Worm (Caenorhabditis elegans) whole organism, midembryonic: Measurements from ENCODE around the gene gpdh-2.

ENCODE experiments used
- T22C8.4 ChIP-seq: fragments of 200-800 bp; sonication (Bioruptor generic); IDR thresholded peaks from 2 replicates; pipeline ENCODE4 v1.3.6; 2022; ENCODE audit warnings: missing genetic modification characterization, missing compliant biosample characterization
- cog-1 ChIP-seq: sonication (generic microtip); optimal IDR thresholded peaks from 2 replicates; lab custom pipeline; 2016; ENCODE audit warnings: missing genetic modification characterization, missing compliant biosample characterization
- flt-1 ChIP-seq: fragments of 200-800 bp; sonication (Bioruptor generic); IDR thresholded peaks from 2 replicates; pipeline ENCODE4 v1.3.6; 2022; ENCODE audit warnings: missing genetic modification characterization, missing compliant biosample characterization
- klf-2 ChIP-seq: fragments of 200-800 bp; sonication (Bioruptor generic); conservative IDR thresholded peaks from 2 replicates; pipeline ENCODE4 v1.3.6; 2022; ENCODE audit warnings: missing genetic modification reagents, missing genetic modification characterization, missing compliant biosample characterization
- med-1 ChIP-seq: sonication (generic microtip); optimal IDR thresholded peaks from 2 replicates; lab custom pipeline; 2017; ENCODE audit warnings: missing genetic modification characterization, mild to moderate bottlenecking, missing compliant biosample characterization, antibody characterized with exemption, missing genetic modification reagents; ENCODE audit not compliant: insufficient read depth
- ref-1 ChIP-seq: fragments of 200-800 bp; sonication (Bioruptor generic); conservative IDR thresholded peaks from 2 replicates; pipeline ENCODE4 v1.3.6; 2022; ENCODE audit warnings: missing genetic modification reagents, missing genetic modification characterization, missing compliant biosample characterization
- tab-1 ChIP-seq: fragments of 200-800 bp; sonication (Bioruptor generic); IDR thresholded peaks from 2 replicates; pipeline ENCODE4 v1.3.6; 2022; ENCODE audit warnings: missing genetic modification characterization, missing compliant biosample characterization
- ztf-23 ChIP-seq: fragments of 200-800 bp; sonication (Bioruptor generic); IDR thresholded peaks from 2 replicates; pipeline ENCODE4 v1.3.6; 2022; ENCODE audit warnings: missing genetic modification reagents, missing genetic modification characterization, missing compliant biosample characterization
- ztf-29 ChIP-seq: fragments of 200-800 bp; sonication (Bioruptor generic); IDR thresholded peaks from 2 replicates; pipeline ENCODE4 v1.3.6; 2022; ENCODE audit warnings: missing genetic modification reagents, missing genetic modification characterization, missing compliant biosample characterization

The gpdh-2 gene

DNA sequence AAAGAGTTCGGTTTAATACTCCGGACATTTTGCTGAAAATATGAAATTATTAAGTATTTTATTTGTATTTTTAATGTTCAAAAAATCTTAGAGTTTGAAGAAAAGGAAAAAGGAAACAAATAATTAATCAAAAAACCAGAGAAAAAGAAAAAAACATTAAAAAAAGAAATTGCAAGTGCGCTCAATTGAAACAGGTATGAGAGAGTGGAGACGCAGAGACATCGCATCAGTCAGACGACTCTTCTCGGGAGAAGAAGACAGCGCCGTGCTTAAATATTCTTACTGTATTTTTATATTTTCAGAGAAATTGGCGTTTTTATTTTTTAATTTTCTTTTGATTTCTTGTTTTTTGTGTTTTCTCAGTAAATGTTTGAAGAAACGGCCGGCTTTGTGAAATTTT lies 10.9 kb downstream of the gpdh-2 start, which contains the start of gene mrpl-36:
Gene mrpl-36, minus strand, starts transcription at position 34 of the 400 bp plus-strand sequence.
- no peak for TF ChIP-seq ref-1 (GFP tag; lab: Robert Waterston, UW)
- no peak for TF ChIP-seq klf-2 (GFP tag; lab: Robert Waterston, UW)
- no peak for TF ChIP-seq ztf-29 (GFP tag; lab: Robert Waterston, UW)
- TF ChIP-seq T22C8.4: no peak
- TF ChIP-seq cog-1: no peak
- TF ChIP-seq ztf-23 (GFP tag; lab: Robert Waterston, UW): no peak
- no peak for TF ChIP-seq med-1 (GFP tag; lab: Kevin White, UChicago)
- no peak for TF ChIP-seq flt-1 (GFP tag; lab: Robert Waterston, UW)
- TF ChIP-seq tab-1 (GFP tag; lab: Robert Waterston, UW): no peak

DNA sequence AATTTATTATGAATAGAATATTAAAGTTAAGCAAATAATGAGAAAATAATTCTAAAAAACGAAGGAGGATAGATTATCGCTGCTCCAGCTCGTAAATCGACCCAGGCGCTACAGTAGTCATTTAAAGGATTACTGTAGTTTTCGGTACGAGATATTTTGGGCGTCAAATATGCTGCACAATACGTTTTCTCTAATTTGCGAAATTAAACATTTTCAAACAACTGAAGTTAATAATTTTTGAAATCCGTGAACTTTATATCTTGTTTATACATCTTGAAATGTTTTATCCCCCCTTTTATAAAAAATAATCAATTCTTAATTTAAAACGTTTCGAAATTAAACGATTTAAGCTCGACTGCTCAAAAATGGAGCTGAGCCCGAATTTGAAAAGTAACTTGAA lies 12.9 kb downstream of the gpdh-2 start, which contains the start of gene K11H3.2:
Gene K11H3.2, plus strand, starts transcription at position 301 of the 400 bp plus-strand sequence.
- no peak for TF ChIP-seq ref-1 (GFP tag; lab: Robert Waterston, UW)
- TF ChIP-seq klf-2 (GFP tag; lab: Robert Waterston, UW): no peak
- no peak for TF ChIP-seq ztf-23 (GFP tag; lab: Robert Waterston, UW)
- TF ChIP-seq cog-1: no peak
- TF ChIP-seq tab-1 (GFP tag; lab: Robert Waterston, UW): no peak
- TF ChIP-seq ztf-29 (GFP tag; lab: Robert Waterston, UW): no peak
- TF ChIP-seq med-1 (GFP tag; lab: Kevin White, UChicago): no peak
- TF ChIP-seq T22C8.4: no peak
- no peak for TF ChIP-seq flt-1 (GFP tag; lab: Robert Waterston, UW)

DNA sequence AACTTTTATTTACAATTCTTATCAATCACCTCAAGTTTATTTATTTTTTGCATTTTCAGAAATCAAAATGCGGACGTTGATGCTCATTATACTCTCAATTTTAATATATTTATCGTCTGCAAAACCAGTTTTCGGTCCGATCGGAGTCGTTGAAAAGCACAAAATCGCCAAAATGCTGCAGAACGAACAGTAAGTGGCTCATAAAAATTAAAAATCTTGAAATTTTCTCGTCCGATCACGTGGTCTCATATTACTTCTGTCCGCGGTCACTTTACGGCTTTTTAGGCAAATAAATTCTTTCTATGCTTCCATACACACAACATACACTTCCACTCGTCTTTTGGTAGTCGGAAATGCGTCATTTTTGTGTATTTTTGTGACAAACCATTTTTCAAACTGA lies 15.3 kb downstream of the gpdh-2 start, which contains the start of gene K11H3.5:
Gene K11H3.5, plus strand, starts transcription at position 54 of the 400 bp plus-strand sequence.
- TF ChIP-seq T22C8.4: no peak
- no peak for TF ChIP-seq tab-1 (GFP tag; lab: Robert Waterston, UW)
- no peak for TF ChIP-seq ztf-29 (GFP tag; lab: Robert Waterston, UW)
- TF ChIP-seq ref-1 (GFP tag; lab: Robert Waterston, UW): no peak
- TF ChIP-seq med-1 (GFP tag; lab: Kevin White, UChicago): no peak
- no peak for TF ChIP-seq flt-1 (GFP tag; lab: Robert Waterston, UW)

ce11 chrIII:9834888-9835287 lies 24.1 kb downstream of the gpdh-2 start, which contains the start of gene K11H3.8:
TSS of gene K11H3.8 (plus strand) at chrIII:9835188.
- TF ChIP-seq klf-2 (GFP tag; lab: Robert Waterston, UW) (no peak), cog-1 (no peak), ztf-29 (GFP tag; lab: Robert Waterston, UW) (no peak), tab-1 (GFP tag; lab: Robert Waterston, UW) (no peak), med-1 (GFP tag; lab: Kevin White, UChicago) (no peak), ztf-23 (GFP tag; lab: Robert Waterston, UW) (no peak), T22C8.4 (no peak)

ce11 chrIII:9832569-9832968 lies 26.4 kb downstream of the gpdh-2 start:
- TF ChIP-seq cog-1 (no peak), med-1 (GFP tag; lab: Kevin White, UChicago) (no peak), tab-1 (GFP tag; lab: Robert Waterston, UW) (no peak), ref-1 (GFP tag; lab: Robert Waterston, UW) (no peak), ztf-23 (GFP tag; lab: Robert Waterston, UW) (no peak), ztf-29 (GFP tag; lab: Robert Waterston, UW) (no peak)

DNA sequence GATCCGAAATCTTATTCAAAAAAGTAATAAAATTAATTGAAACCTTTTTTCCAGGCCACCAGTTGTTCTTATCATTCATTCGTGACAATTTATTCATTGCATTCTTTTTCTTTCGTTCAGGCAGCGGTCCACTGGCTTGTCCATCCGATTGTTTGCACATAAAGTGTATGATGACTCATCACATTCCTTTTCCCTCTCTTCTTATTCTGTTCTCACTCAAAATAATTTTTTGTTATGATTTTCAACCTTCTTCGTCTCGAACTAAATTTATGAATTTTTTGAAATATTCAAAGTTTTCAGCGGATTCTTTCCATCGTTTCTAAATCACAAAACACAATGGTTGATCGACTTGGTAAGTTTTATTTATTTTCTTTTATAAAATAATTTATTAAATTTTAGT lies 28.5 kb downstream of the gpdh-2 start, which contains the start of gene ZK632.12:
Gene ZK632.12, plus strand, starts transcription at position 301 of the 400 bp plus-strand sequence.
- TF ChIP-seq ref-1 (GFP tag; lab: Robert Waterston, UW): no peak
- no peak for TF ChIP-seq med-1 (GFP tag; lab: Kevin White, UChicago)
- no peak for TF ChIP-seq tab-1 (GFP tag; lab: Robert Waterston, UW)
- no peak for TF ChIP-seq flt-1 (GFP tag; lab: Robert Waterston, UW)
- no peak for TF ChIP-seq T22C8.4
- no peak for TF ChIP-seq klf-2 (GFP tag; lab: Robert Waterston, UW)
- TF ChIP-seq cog-1: no peak
- no peak for TF ChIP-seq ztf-23 (GFP tag; lab: Robert Waterston, UW)
- no peak for TF ChIP-seq ztf-29 (GFP tag; lab: Robert Waterston, UW)

DNA sequence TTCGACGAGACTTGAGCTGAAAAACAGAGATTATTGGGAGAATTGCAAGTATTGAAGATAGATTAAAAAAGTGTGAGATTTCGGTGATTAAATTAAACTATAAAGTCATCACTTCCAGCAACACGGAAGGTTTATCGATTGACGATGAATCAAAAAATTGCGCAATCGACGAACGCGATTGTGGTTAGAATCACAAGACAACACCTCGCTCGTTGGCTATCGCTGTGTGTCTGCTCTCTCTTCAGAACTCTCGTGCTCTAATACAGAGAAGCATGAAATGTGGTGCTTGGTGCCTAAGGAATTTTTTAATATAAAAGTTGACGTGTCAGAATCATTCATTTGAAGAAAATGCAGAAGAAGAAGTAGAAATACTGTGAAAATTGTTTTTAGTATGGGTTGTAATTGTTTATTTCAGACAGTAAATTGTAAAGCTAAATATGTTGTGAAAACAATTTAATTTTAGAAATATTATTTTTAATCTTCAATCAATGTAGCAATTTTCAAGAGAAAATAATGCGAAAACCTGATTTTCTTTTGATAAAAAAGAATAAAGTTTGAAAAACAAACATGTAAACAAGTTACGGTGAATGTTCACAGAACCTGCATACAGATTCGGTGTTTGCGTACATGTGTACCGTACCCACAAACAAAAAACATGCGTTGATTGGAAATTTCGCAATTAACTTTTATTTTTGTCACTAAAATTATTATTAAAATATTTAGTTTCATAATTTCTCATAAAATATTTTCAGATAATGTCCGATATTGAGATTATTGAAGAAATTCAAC lies 31.6 kb downstream of the gpdh-2 start, which contains the start of the genes ZK632.10 and ZK632.11:
Gene ZK632.10, minus strand, starts transcription at position 560 of the 789 bp plus-strand sequence.
Gene ZK632.11, plus strand, starts transcription at position 753 of the 789 bp plus-strand sequence.
- TF ChIP-seq cog-1 (peak; percentile 0), T22C8.4 (no peak), med-1 (GFP tag; lab: Kevin White, UChicago) (no peak), klf-2 (GFP tag; lab: Robert Waterston, UW) (no peak), flt-1 (GFP tag; lab: Robert Waterston, UW) (no peak), ref-1 (GFP tag; lab: Robert Waterston, UW) (no peak), tab-1 (GFP tag; lab: Robert Waterston, UW) (no peak)

ce11 chrIII:9826005-9826404 lies 33.0 kb downstream of the gpdh-2 start:
- no peak for TF ChIP-seq tab-1 (GFP tag; lab: Robert Waterston, UW)
- no peak for TF ChIP-seq ztf-23 (GFP tag; lab: Robert Waterston, UW)
- no peak for TF ChIP-seq cog-1
- no peak for TF ChIP-seq flt-1 (GFP tag; lab: Robert Waterston, UW)
- TF ChIP-seq ztf-29 (GFP tag; lab: Robert Waterston, UW): no peak
- no peak for TF ChIP-seq ref-1 (GFP tag; lab: Robert Waterston, UW)
- no peak for TF ChIP-seq med-1 (GFP tag; lab: Kevin White, UChicago)
- TF ChIP-seq klf-2 (GFP tag; lab: Robert Waterston, UW): no peak
- TF ChIP-seq T22C8.4: no peak
